Worm (Caenorhabditis elegans) whole organism, L3 larva: ENCODE data around the gene F42H10.3.

ENCODE experiments used
- R02D3.7 ChIP-seq: fragments of 150-350 bp; optimal IDR thresholded peaks from 2 replicates; lab custom pipeline; 2014; ENCODE audit warnings: missing biosample characterization, missing genetic modification characterization
- aly-2 ChIP-seq: fragments of 150-350 bp; optimal IDR thresholded peaks from 2 replicates; lab custom pipeline; 2014; ENCODE audit warnings: missing biosample characterization, missing genetic modification characterization
- ama-1 ChIP-seq: fragments of 150-350 bp; optimal IDR thresholded peaks from 2 replicates; lab custom pipeline; 2018
- ceh-16 ChIP-seq: sonication (generic microtip); optimal IDR thresholded peaks from 2 replicates; lab custom pipeline; 2017; ENCODE audit warnings: missing biosample characterization, missing genetic modification characterization
- ceh-28 ChIP-seq: fragments of 150-350 bp; optimal IDR thresholded peaks from 2 replicates; lab custom pipeline; 2014; ENCODE audit warnings: missing biosample characterization, missing genetic modification reagents, missing genetic modification characterization
- ceh-82 ChIP-seq: fragments of 150-350 bp; optimal IDR thresholded peaks from 2 replicates; lab custom pipeline; 2014; ENCODE audit warnings: missing biosample characterization, missing genetic modification characterization
- ceh-9 ChIP-seq: sonication (generic microtip); optimal IDR thresholded peaks from 2 replicates; lab custom pipeline; 2018; ENCODE audit warnings: missing biosample characterization, missing genetic modification characterization
- daf-12 ChIP-seq: fragments of 150-350 bp; optimal IDR thresholded peaks from 2 replicates; lab custom pipeline; 2014; ENCODE audit warnings: missing biosample characterization, missing genetic modification reagents, missing genetic modification characterization
- egl-27 ChIP-seq: sonication (generic microtip); optimal IDR thresholded peaks from 4 replicates; lab custom pipeline; 2017; ENCODE audit warnings: missing biosample characterization, missing genetic modification reagents, missing genetic modification characterization
- egl-5 ChIP-seq: fragments of 150-350 bp; optimal IDR thresholded peaks from 2 replicates; lab custom pipeline; 2017; ENCODE audit warnings: missing biosample characterization, missing genetic modification reagents, missing genetic modification characterization, inconsistent platforms
- elt-1 ChIP-seq: fragments of 150-350 bp; optimal IDR thresholded peaks from 2 replicates; lab custom pipeline; 2014; ENCODE audit warnings: missing biosample characterization, missing genetic modification characterization
- eor-1 ChIP-seq, 2 experiments: fragments of 150-350 bp; optimal IDR thresholded peaks; 2 replicates each; lab custom pipeline; 2014 to 2018; ENCODE audit warnings: missing biosample characterization in 2 of 2, missing genetic modification characterization in 2 of 2
- fkh-10 ChIP-seq: sonication (generic microtip); optimal IDR thresholded peaks from 2 replicates; lab custom pipeline; 2017; ENCODE audit warnings: missing biosample characterization, missing genetic modification reagents, missing genetic modification characterization
- fkh-2 ChIP-seq: fragments of 150-350 bp; optimal IDR thresholded peaks from 2 replicates; lab custom pipeline; 2014; ENCODE audit warnings: missing biosample characterization, missing genetic modification reagents, missing genetic modification characterization
- fos-1 ChIP-seq: fragments of 150-350 bp; optimal IDR thresholded peaks from 2 replicates; lab custom pipeline; 2014; ENCODE audit warnings: missing biosample characterization, missing genetic modification characterization
- hmg-11 ChIP-seq: sonication (generic microtip); optimal IDR thresholded peaks from 2 replicates; lab custom pipeline; 2016; ENCODE audit warnings: missing genetic modification characterization, missing compliant biosample characterization
- jun-1 ChIP-seq: fragments of 150-350 bp; optimal IDR thresholded peaks from 2 replicates; lab custom pipeline; 2014; ENCODE audit warnings: missing biosample characterization, missing genetic modification reagents, missing genetic modification characterization
- lin-15B ChIP-seq: fragments of 150-350 bp; optimal IDR thresholded peaks from 2 replicates; lab custom pipeline; 2014; ENCODE audit warnings: missing biosample characterization, missing genetic modification characterization
- lin-39 ChIP-seq: fragments of 150-350 bp; optimal IDR thresholded peaks from 2 replicates; lab custom pipeline; 2018; ENCODE audit warnings: missing biosample characterization, missing genetic modification reagents, missing genetic modification characterization
- lsy-12 ChIP-seq: sonication (generic microtip); optimal IDR thresholded peaks from 2 replicates; lab custom pipeline; 2016; ENCODE audit warnings: mild to moderate bottlenecking, missing genetic modification characterization, missing compliant biosample characterization
- mdl-1 ChIP-seq: fragments of 150-350 bp; optimal IDR thresholded peaks from 2 replicates; lab custom pipeline; 2014; ENCODE audit warnings: missing biosample characterization, missing genetic modification characterization
- mml-1 ChIP-seq: fragments of 150-350 bp; sonication (generic microtip); optimal IDR thresholded peaks from 3 replicates; lab custom pipeline; 2014; ENCODE audit warnings: missing biosample characterization, missing genetic modification characterization
- nfya-1 ChIP-seq: sonication (generic microtip); optimal IDR thresholded peaks from 2 replicates; lab custom pipeline; 2017; ENCODE audit warnings: missing genetic modification characterization, mild to moderate bottlenecking, missing compliant biosample characterization, antibody characterized with exemption, moderate library complexity; ENCODE audit not compliant: insufficient read depth
- nhr-11 ChIP-seq: fragments of 150-350 bp; optimal IDR thresholded peaks from 2 replicates; lab custom pipeline; 2014; ENCODE audit warnings: missing biosample characterization, missing genetic modification characterization
- nhr-23 ChIP-seq: fragments of 150-350 bp; optimal IDR thresholded peaks from 2 replicates; lab custom pipeline; 2014; ENCODE audit warnings: missing biosample characterization, missing genetic modification reagents, missing genetic modification characterization
- nhr-237 ChIP-seq: fragments of 150-350 bp; optimal IDR thresholded peaks from 2 replicates; lab custom pipeline; 2014; ENCODE audit warnings: missing biosample characterization, missing genetic modification characterization
- nhr-28 ChIP-seq: fragments of 150-350 bp; optimal IDR thresholded peaks from 2 replicates; lab custom pipeline; 2014; ENCODE audit warnings: missing biosample characterization, missing genetic modification characterization
- nhr-43 ChIP-seq: sonication (generic microtip); optimal IDR thresholded peaks from 2 replicates; lab custom pipeline; 2016; ENCODE audit warnings: mild to moderate bottlenecking, missing genetic modification characterization, missing compliant biosample characterization; ENCODE audit not compliant: poor library complexity, severe bottlenecking
- nhr-67 ChIP-seq: fragments of 150-350 bp; optimal IDR thresholded peaks from 2 replicates; lab custom pipeline; 2014; ENCODE audit warnings: missing biosample characterization, missing genetic modification characterization
- nhr-76 ChIP-seq: fragments of 150-350 bp; sonication (generic microtip); optimal IDR thresholded peaks from 5 replicates; lab custom pipeline; 2014; ENCODE audit warnings: missing biosample characterization, missing genetic modification characterization
- nhr-77 ChIP-seq: fragments of 150-350 bp; optimal IDR thresholded peaks from 2 replicates; lab custom pipeline; 2014; ENCODE audit warnings: missing biosample characterization, missing genetic modification characterization
- pha-4 ChIP-seq: fragments of 150-350 bp; optimal IDR thresholded peaks from 2 replicates; lab custom pipeline; 2014; ENCODE audit warnings: missing biosample characterization, missing genetic modification reagents, missing genetic modification characterization
- sea-2 ChIP-seq: fragments of 150-350 bp; sonication (generic microtip); optimal IDR thresholded peaks from 4 replicates; lab custom pipeline; 2014; ENCODE audit warnings: missing biosample characterization, missing genetic modification reagents, missing genetic modification characterization
- snpc-4 ChIP-seq: fragments of 150-350 bp; optimal IDR thresholded peaks from 2 replicates; lab custom pipeline; 2014; ENCODE audit warnings: missing biosample characterization, missing genetic modification characterization
- tbx-2 ChIP-seq: sonication (generic microtip); optimal IDR thresholded peaks from 2 replicates; lab custom pipeline; 2016; ENCODE audit warnings: mild to moderate bottlenecking, missing genetic modification characterization, missing compliant biosample characterization
- unc-39 ChIP-seq: sonication (generic microtip); optimal IDR thresholded peaks from 4 replicates; lab custom pipeline; 2017; ENCODE audit warnings: missing biosample characterization, missing genetic modification characterization
- unc-62 ChIP-seq: fragments of 150-350 bp; sonication (generic microtip); optimal IDR thresholded peaks from 4 replicates; lab custom pipeline; 2014; ENCODE audit warnings: missing biosample characterization, missing genetic modification reagents, missing genetic modification characterization
- zag-1 ChIP-seq: fragments of 150-350 bp; optimal IDR thresholded peaks from 2 replicates; lab custom pipeline; 2014; ENCODE audit warnings: missing biosample characterization, missing genetic modification characterization
- ztf-11 ChIP-seq: fragments of 150-350 bp; optimal IDR thresholded peaks from 2 replicates; lab custom pipeline; 2014; ENCODE audit warnings: missing biosample characterization, missing genetic modification characterization
- ztf-4 ChIP-seq: fragments of 150-350 bp; optimal IDR thresholded peaks from 2 replicates; lab custom pipeline; 2014; ENCODE audit warnings: missing biosample characterization, missing genetic modification characterization

The F42H10.3 gene

ce11 chrIII:8483853-8484252, at the start of gene F42H10.3:
Gene F42H10.3 (plus strand): TSS chrIII:8484153.
- TF ChIP-seq ceh-9 (tag; lab: Kevin White, UChicago) (no peak), daf-12 (tag; lab: Kevin White, UChicago) (no peak), fkh-2 (tag; lab: Kevin White, UChicago) (no peak), nhr-76 (tag; lab: Kevin White, UChicago) (no peak), elt-1 (no peak), nhr-237 (tag; lab: Kevin White, UChicago) (no peak), hmg-11 (tag; lab: Kevin White, UChicago) (no peak), lsy-12 (no peak), nhr-43 (no peak), lin-39 (tag; lab: Kevin White, UChicago) (no peak), fkh-10 (GFP tag; lab: Kevin White, UChicago) (no peak), egl-27 (tag; lab: Kevin White, UChicago) (no peak), R02D3.7 (tag; lab: Kevin White, UChicago) (no peak), ztf-4 (tag; lab: Kevin White, UChicago) (no peak), ceh-28 (tag; lab: Kevin White, UChicago) (no peak), ceh-16 (tag; lab: Kevin White, UChicago) (no peak), eor-1 (tag; optimal IDR thresholded peaks at IDR 0.05; lab: Kevin White, UChicago) (no peak), nhr-11 (no peak), nhr-23 (tag; lab: Kevin White, UChicago) (no peak)
- TF ChIP-seq, all 47 proteins: peak for 0

ce11 chrIII:8435074-8435473, 48.9 kb upstream of the F42H10.3 start, which contains the start of gene ZK1236.9:
Gene ZK1236.9 (minus strand): TSS chrIII:8435174.
- TF ChIP-seq nhr-76 (tag; lab: Kevin White, UChicago) (no peak), zag-1 (tag; lab: Kevin White, UChicago) (no peak), hmg-11 (tag; lab: Kevin White, UChicago) (no peak), unc-39 (tag; lab: Kevin White, UChicago) (no peak), fos-1 (no peak), mdl-1 (tag; lab: Kevin White, UChicago) (no peak), sea-2 (no peak), aly-2 (tag; lab: Kevin White, UChicago) (no peak), nhr-11 (no peak)

- peak; percentile 45 for TF ChIP-seq ama-1 (lab: Kevin White, UChicago)
- no peak for TF ChIP-seq snpc-4 (tag; lab: Kevin White, UChicago)
These were observed 46.1 kb upstream of the F42H10.3 start for ce11 chrIII:8437763-8438414.

- TF ChIP-seq egl-5 (no peak), nhr-28 (tag; lab: Kevin White, UChicago) (no peak), R02D3.7 (tag; lab: Kevin White, UChicago) (no peak), nhr-76 (tag; lab: Kevin White, UChicago) (no peak), nhr-43 (no peak), fos-1 (no peak), nhr-67 (no peak)
These were observed 44.6 kb upstream of the F42H10.3 start, which contains the start of gene pqn-96 for ce11 chrIII:8439312-8439711. Gene pqn-96 (minus strand): TSS chrIII:8439412.

DNA sequence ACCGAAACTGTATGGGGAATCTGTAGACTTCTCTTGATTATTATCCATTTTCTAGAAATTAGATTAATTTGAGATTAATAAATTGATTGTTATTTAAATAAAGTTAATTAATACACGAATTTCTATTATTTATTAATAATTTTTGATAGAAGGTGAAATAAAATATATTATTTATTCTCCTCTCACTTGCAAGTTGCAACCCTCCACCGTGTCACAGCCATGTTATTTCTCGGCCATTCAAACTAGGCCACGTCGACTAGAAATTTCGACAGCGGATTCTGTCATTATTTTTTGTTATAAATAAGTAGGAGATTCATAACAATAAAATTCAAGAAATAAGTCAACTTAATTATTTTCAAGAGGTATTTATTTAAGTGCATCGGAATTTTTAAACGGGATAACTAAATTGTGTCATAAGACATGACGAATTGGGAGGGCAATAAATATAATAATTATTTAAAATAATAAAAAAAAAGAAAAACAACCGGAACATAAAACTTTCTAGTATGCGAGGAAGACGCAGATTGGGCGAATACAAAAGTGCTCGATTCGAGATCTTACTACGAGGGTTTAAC, 40.3 kb upstream of the F42H10.3 start, which contains the start of gene ufbp-1:
TSS of gene ufbp-1 (minus strand) at position 51 of the 575 bp plus-strand sequence.
- TF ChIP-seq ztf-4 (tag; lab: Kevin White, UChicago) (peak; percentile 95), pha-4 (tag; lab: Kevin White, UChicago) (peak; percentile 93), ceh-28 (tag; lab: Kevin White, UChicago) (no peak), unc-39 (tag; lab: Kevin White, UChicago) (no peak), jun-1 (tag; lab: Kevin White, UChicago) (no peak), nhr-237 (tag; lab: Kevin White, UChicago) (no peak), tbx-2 (tag; lab: Kevin White, UChicago) (peak; percentile 81), nhr-67 (no peak), fos-1 (peak; percentile 9), lin-15B (peak; percentile 53), fkh-10 (GFP tag; lab: Kevin White, UChicago) (no peak), mdl-1 (tag; lab: Kevin White, UChicago) (no peak), R02D3.7 (tag; lab: Kevin White, UChicago) (no peak), nhr-23 (tag; lab: Kevin White, UChicago) (peak; percentile 31), nfya-1 (tag; lab: Kevin White, UChicago) (peak; percentile 94), fkh-2 (tag; lab: Kevin White, UChicago) (no peak), nhr-11 (no peak), nhr-43 (peak; percentile 52), elt-1 (no peak), mml-1 (no peak), egl-27 (tag; lab: Kevin White, UChicago) (no peak), nhr-77 (tag; lab: Kevin White, UChicago) (no peak), daf-12 (tag; lab: Kevin White, UChicago) (no peak), egl-5 (no peak), unc-62 (GFP tag; lab: Kevin White, UChicago) (no peak), ztf-11 (tag; lab: Kevin White, UChicago) (no peak), hmg-11 (tag; lab: Kevin White, UChicago) (peak; percentile 20), lin-39 (tag; lab: Kevin White, UChicago) (peak; percentile 11), nhr-76 (tag; lab: Kevin White, UChicago) (no peak), ceh-82 (tag; lab: Kevin White, UChicago) (no peak), ama-1 (lab: Kevin White, UChicago) (peak; percentile 99)
